Fruit fly (Drosophila melanogaster) whole organism, wandering third instar larva: Measurements from ENCODE around the gene Liprin-beta.
A peak's percentile ranks its signal among the peaks of the same experiment; 100 is the strongest.

ENCODE experiments used
- Abd-B ChIP-seq: fragments of >200 bp; optimal IDR thresholded peaks from 2 replicates; lab custom pipeline; 2017; ENCODE audit warnings: missing biosample characterization, missing genetic modification characterization
- CG32264 ChIP-seq: fragments of 200-800 bp; sonication (Bioruptor generic); optimal IDR thresholded peaks from 2 replicates; lab custom pipeline; 2016; ENCODE audit warnings: missing biosample characterization, missing genetic modification characterization
- CrebA ChIP-seq: fragments of 200-800 bp; sonication (Bioruptor generic); optimal IDR thresholded peaks from 2 replicates; lab custom pipeline; 2016; ENCODE audit warnings: missing biosample characterization, mild to moderate bottlenecking, missing genetic modification characterization, borderline replicate concordance
- Dfd ChIP-seq: fragments of >200 bp; optimal IDR thresholded peaks from 2 replicates; lab custom pipeline; 2017; ENCODE audit warnings: missing biosample characterization, missing genetic modification characterization
- Dif ChIP-seq: fragments of 200-275, 200-300 bp; sonication (Bioruptor generic); optimal IDR thresholded peaks from 2 replicates; lab custom pipeline; 2018; ENCODE audit warnings: missing biosample characterization, missing genetic modification characterization; ENCODE audit not compliant: partially characterized antibody
- GATAd ChIP-seq: sonication (Bioruptor generic); optimal IDR thresholded peaks from 2 replicates; lab custom pipeline; 2016; ENCODE audit warnings: missing biosample characterization, missing genetic modification characterization
- Hnf4 ChIP-seq: fragments of 200-800 bp; sonication (Bioruptor generic); optimal IDR thresholded peaks from 2 replicates; lab custom pipeline; 2016; ENCODE audit warnings: missing biosample characterization, mild to moderate bottlenecking, missing genetic modification characterization
- Hr83 ChIP-seq: fragments of 200-300 bp; sonication (Bioruptor generic); optimal IDR thresholded peaks from 2 replicates; lab custom pipeline; 2016; ENCODE audit warnings: missing biosample characterization, mild to moderate bottlenecking, missing genetic modification characterization, moderate library complexity; ENCODE audit not compliant: poor library complexity, severe bottlenecking
- Jra ChIP-seq: sonication (Bioruptor generic); optimal IDR thresholded peaks from 2 replicates; lab custom pipeline; 2016; ENCODE audit warnings: missing biosample characterization, missing genetic modification characterization
- Mio ChIP-seq: sonication (Bioruptor generic); optimal IDR thresholded peaks from 2 replicates; lab custom pipeline; 2016; ENCODE audit warnings: missing biosample characterization, missing genetic modification characterization
- Myc ChIP-seq: fragments of >200 bp; optimal IDR thresholded peaks from 2 replicates; lab custom pipeline; 2017
- N ChIP-seq: fragments of >200 bp; optimal IDR thresholded peaks from 2 replicates; lab custom pipeline; 2018; ENCODE audit warnings: missing biosample characterization, missing external identifiers, missing genetic modification characterization
- OdsH ChIP-seq: fragments of 200-800 bp; sonication (Bioruptor generic); optimal IDR thresholded peaks from 2 replicates; lab custom pipeline; 2016; ENCODE audit warnings: missing biosample characterization, mild to moderate bottlenecking, missing genetic modification characterization
- Rel ChIP-seq, 2 experiments: fragments of 200-800 bp; sonication (Bioruptor generic) in 1 of 2; optimal IDR thresholded peaks; 2 replicates in 1 of 2; 3 replicates in 1 of 2; lab custom pipeline; 2016 to 2019; ENCODE audit warnings: mild to moderate bottlenecking in 2 of 2, missing biosample characterization in 2 of 2, missing genetic modification characterization in 2 of 2, moderate library complexity in 1 of 2
- Sp1 ChIP-seq: fragments of 200-800 bp; sonication (Bioruptor generic); optimal IDR thresholded peaks from 3 replicates; lab custom pipeline; 2019; ENCODE audit warnings: missing biosample characterization, mild to moderate bottlenecking, missing genetic modification characterization, moderate library complexity
- Vsx2 ChIP-seq: fragments of 200-300, 225-300 bp; sonication (Bioruptor generic); optimal IDR thresholded peaks from 2 replicates; lab custom pipeline; 2018; ENCODE audit warnings: missing biosample characterization, missing genetic modification characterization; ENCODE audit not compliant: partially characterized antibody
- br ChIP-seq: fragments of 200-800 bp; sonication (Bioruptor generic); optimal IDR thresholded peaks from 2 replicates; lab custom pipeline; 2016; ENCODE audit warnings: missing biosample characterization, missing genetic modification characterization
- brk ChIP-seq: fragments of 200-800 bp; sonication (Bioruptor generic); optimal IDR thresholded peaks from 2 replicates; lab custom pipeline; 2016; ENCODE audit warnings: missing biosample characterization, mild to moderate bottlenecking, missing genetic modification characterization
- dl ChIP-seq, 2 experiments: fragments of 175-275, 200-275 bp in 1 of 2; fragments of 200-275 bp in 1 of 2; sonication (Bioruptor generic); optimal IDR thresholded peaks; lab custom pipeline; 2018; ENCODE audit warnings: mild to moderate bottlenecking in 2 of 2, missing biosample characterization in 2 of 2, missing genetic modification characterization in 2 of 2, moderate library complexity in 2 of 2; ENCODE audit not compliant: partially characterized antibody in 2 of 2, insufficient read depth in 1 of 2
- dmrt93B ChIP-seq: fragments of 200-800 bp; sonication (Bioruptor generic); optimal IDR thresholded peaks from 2 replicates; lab custom pipeline; 2018; ENCODE audit warnings: missing biosample characterization, mild to moderate bottlenecking, missing genetic modification characterization
- dsf ChIP-seq: sonication (Bioruptor generic); optimal IDR thresholded peaks from 2 replicates; lab custom pipeline; 2016; ENCODE audit warnings: missing biosample characterization, missing genetic modification characterization, borderline replicate concordance
- foxo ChIP-seq, 2 experiments: fragments of 200-800 bp; sonication (Bioruptor generic); optimal IDR thresholded peaks; 2 replicates in 1 of 2; 3 replicates in 1 of 2; lab custom pipeline; 2016 to 2017; ENCODE audit warnings: missing biosample characterization in 2 of 2, missing genetic modification characterization in 2 of 2
- fru ChIP-seq: fragments of 200-800 bp; sonication (Bioruptor generic); optimal IDR thresholded peaks from 3 replicates; lab custom pipeline; 2016; ENCODE audit warnings: missing biosample characterization, mild to moderate bottlenecking, missing genetic modification characterization
- h ChIP-seq: fragments of 200-800 bp; sonication (Bioruptor generic); optimal IDR thresholded peaks from 3 replicates; lab custom pipeline; 2016; ENCODE audit warnings: missing biosample characterization, mild to moderate bottlenecking, missing genetic modification characterization
- jim ChIP-seq: fragments of 175-275, 200-325 bp; sonication (Bioruptor generic); optimal IDR thresholded peaks from 2 replicates; lab custom pipeline; 2016; ENCODE audit warnings: missing biosample characterization, mild to moderate bottlenecking, missing genetic modification characterization
- lola ChIP-seq: fragments of >200 bp; optimal IDR thresholded peaks from 2 replicates; lab custom pipeline; 2017; ENCODE audit warnings: missing biosample characterization, missing genetic modification characterization
- psq ChIP-seq: fragments of 200-800 bp; sonication (Bioruptor generic); optimal IDR thresholded peaks from 3 replicates; lab custom pipeline; 2017; ENCODE audit warnings: missing biosample characterization, mild to moderate bottlenecking, missing genetic modification characterization, moderate library complexity
- rgr ChIP-seq: fragments of 200-800 bp; sonication (Bioruptor generic); optimal IDR thresholded peaks from 3 replicates; lab custom pipeline; 2016; ENCODE audit warnings: missing biosample characterization, mild to moderate bottlenecking, missing genetic modification characterization
- sage ChIP-seq: fragments of 200-800 bp; sonication (Bioruptor generic); optimal IDR thresholded peaks from 2 replicates; lab custom pipeline; 2016; ENCODE audit warnings: missing biosample characterization, mild to moderate bottlenecking, missing genetic modification characterization
- sv ChIP-seq: fragments of 200-800 bp; sonication (Bioruptor generic); optimal IDR thresholded peaks from 3 replicates; lab custom pipeline; 2016; ENCODE audit warnings: missing biosample characterization, missing genetic modification characterization
- usp ChIP-seq: fragments of >200 bp; optimal IDR thresholded peaks from 2 replicates; lab custom pipeline; 2017; ENCODE audit warnings: missing biosample characterization, missing genetic modification characterization
- woc ChIP-seq: sonication (Bioruptor generic); optimal IDR thresholded peaks from 2 replicates; lab custom pipeline; 2016; ENCODE audit warnings: missing biosample characterization, mild to moderate bottlenecking, missing genetic modification characterization

The Liprin-beta gene

dm6 chr3L:13486041-13486859 lies 26.8 kb upstream of the Liprin-beta start, which contains the start of the genes Abp1 and Tgi:
Gene Abp1 (minus strand): TSS chr3L:13486280.
Gene Tgi (plus strand): TSS chr3L:13486797.
- peak; percentile 52 for TF ChIP-seq brk (GFP tag; lab: Kevin White, UChicago)
- TF ChIP-seq Dfd: no peak
- no peak for TF ChIP-seq br
- peak in 1 of 2 experiments; percentile 26 for TF ChIP-seq foxo (GFP tag; optimal IDR thresholded peaks at IDR 0.05; lab: Kevin White, UChicago)
- TF ChIP-seq dsf (GFP tag; lab: Kevin White, UChicago): peak; percentile 11
- TF ChIP-seq sage (GFP tag; lab: Kevin White, UChicago): no peak
- no peak for TF ChIP-seq psq (GFP tag; lab: Kevin White, UChicago)
- no peak for TF ChIP-seq CrebA (GFP tag; lab: Kevin White, UChicago)
- no peak for TF ChIP-seq usp
- no peak for TF ChIP-seq dmrt93B
- peak; percentile 65 for TF ChIP-seq Hnf4 (GFP tag; lab: Kevin White, UChicago)
- no peak for TF ChIP-seq Vsx2 (GFP tag; lab: Kevin White, UChicago)
- TF ChIP-seq sv: no peak
- TF ChIP-seq fru (GFP tag; lab: Kevin White, UChicago): peak; percentile 3
- no peak for TF ChIP-seq Myc
- no peak for TF ChIP-seq jim (GFP tag; lab: Kevin White, UChicago)
- TF ChIP-seq Rel (GFP tag; optimal IDR thresholded peaks at IDR 0.05; lab: Kevin White, UChicago): no peak
- peak; percentile 5 for TF ChIP-seq Rel (tag; optimal IDR thresholded peaks at IDR 0.05; lab: Kevin White, UChicago)
- TF ChIP-seq OdsH (GFP tag; lab: Kevin White, UChicago): no peak
- TF ChIP-seq woc (GFP tag; lab: Kevin White, UChicago): peak; percentile 14
- peak; percentile 55 for TF ChIP-seq Jra (GFP tag; lab: Kevin White, UChicago)
- no peak for TF ChIP-seq dl (GFP tag; optimal IDR thresholded peaks at IDR 0.05; lab: Kevin White, UChicago; ENCODE audit: insufficient read depth in 1 of 2, partially characterized antibody in 2 of 2)
- TF ChIP-seq h (GFP tag; lab: Kevin White, UChicago): peak; percentile 26
- TF ChIP-seq Mio: no peak
- no peak for TF ChIP-seq Dif (GFP tag; lab: Kevin White, UChicago)
- TF ChIP-seq Hr83: peak; percentile 61
- peak; percentile 47 for TF ChIP-seq rgr (GFP tag; lab: Kevin White, UChicago)
- TF ChIP-seq lola (GFP tag; lab: Kevin White, UChicago): no peak

dm6 chr3L:13486860-13487404 lies 26.1 kb upstream of the Liprin-beta start:
- no peak for TF ChIP-seq Sp1
- no peak for TF ChIP-seq fru (GFP tag; lab: Kevin White, UChicago)
- no peak for TF ChIP-seq Mio
- no peak for TF ChIP-seq brk (GFP tag; lab: Kevin White, UChicago)
- no peak for TF ChIP-seq CG32264 (GFP tag; lab: Kevin White, UChicago)
- no peak for TF ChIP-seq sage (GFP tag; lab: Kevin White, UChicago)
- TF ChIP-seq dl (GFP tag; optimal IDR thresholded peaks at IDR 0.05; lab: Kevin White, UChicago; ENCODE audit: insufficient read depth in 1 of 2, partially characterized antibody in 2 of 2): no peak
- TF ChIP-seq dmrt93B: no peak
- TF ChIP-seq GATAd (GFP tag; lab: Kevin White, UChicago): no peak
- TF ChIP-seq Abd-B (GFP tag; lab: Kevin White, UChicago): no peak
- TF ChIP-seq rgr (GFP tag; lab: Kevin White, UChicago): no peak
- TF ChIP-seq Hr83: no peak
- no peak for TF ChIP-seq N (GFP tag; lab: Kevin White, UChicago)
- TF ChIP-seq Myc: no peak
- TF ChIP-seq OdsH (GFP tag; lab: Kevin White, UChicago): no peak
- no peak for TF ChIP-seq CrebA (GFP tag; lab: Kevin White, UChicago)
- no peak for TF ChIP-seq sv
- no peak for TF ChIP-seq foxo (GFP tag; optimal IDR thresholded peaks at IDR 0.05; lab: Kevin White, UChicago)
- TF ChIP-seq Hnf4 (GFP tag; lab: Kevin White, UChicago): no peak
